Worm (Caenorhabditis elegans) whole organism, L1 larva: ENCODE results near the gene Y48C3A.5.

Source experiments
- C04F5.9 ChIP-seq: sonication (generic microtip); optimal IDR thresholded peaks from 2 replicates; lab custom pipeline; 2016; ENCODE audit warnings: missing genetic modification characterization, missing compliant biosample characterization
- C34B4.2 ChIP-seq: sonication (generic microtip); optimal IDR thresholded peaks from 2 replicates; lab custom pipeline; 2017; ENCODE audit warnings: mild to moderate bottlenecking, missing genetic modification characterization, missing compliant biosample characterization
- F16B12.6 ChIP-seq: fragments of 150-350 bp; optimal IDR thresholded peaks from 2 replicates; lab custom pipeline; 2014; ENCODE audit warnings: missing biosample characterization, missing genetic modification characterization
- Y116A8C.19 ChIP-seq: sonication (generic microtip); optimal IDR thresholded peaks from 2 replicates; lab custom pipeline; 2016; ENCODE audit warnings: missing compliant biosample characterization, missing genetic modification characterization, borderline replicate concordance
- alr-1 ChIP-seq: fragments of 200-800 bp; sonication (Bioruptor generic); optimal IDR thresholded peaks from 2 replicates; lab custom pipeline; 2018; ENCODE audit warnings: borderline replicate concordance, mild to moderate bottlenecking, missing genetic modification characterization, missing compliant biosample characterization
- ama-1 ChIP-seq: fragments of 150-350 bp; optimal IDR thresholded peaks from 2 replicates; lab custom pipeline; 2014
- ceh-63 ChIP-seq: fragments of 200-800 bp; sonication (Bioruptor generic); optimal IDR thresholded peaks from 2 replicates; lab custom pipeline; 2018; ENCODE audit warnings: mild to moderate bottlenecking, missing genetic modification characterization, missing compliant biosample characterization
- ces-1 ChIP-seq: fragments of 150-350 bp; optimal IDR thresholded peaks from 2 replicates; lab custom pipeline; 2014; ENCODE audit warnings: missing biosample characterization, missing genetic modification reagents, missing genetic modification characterization
- dpl-1 ChIP-seq, 3 experiments: fragments of 150-350 bp in 2 of 3; sonication (generic microtip) in 1 of 3; optimal IDR thresholded peaks; 2 replicates each; lab custom pipeline; 2014 to 2017; ENCODE audit warnings: missing biosample characterization in 3 of 3, missing genetic modification characterization in 3 of 3, missing genetic modification reagents in 3 of 3
- efl-1 ChIP-seq, 4 experiments: fragments of 150-350 bp; optimal IDR thresholded peaks in 3 of 4; peaks in 1 of 4; 1 replicate in 1 of 4; 2 replicates in 3 of 4; lab custom pipeline; 2014; ENCODE audit warnings: missing biosample characterization in 2 of 4, missing genetic modification characterization in 2 of 4, missing genetic modification reagents in 2 of 4
- efl-3 ChIP-seq: fragments of 200-800 bp; sonication (Bioruptor generic); optimal IDR thresholded peaks from 2 replicates; lab custom pipeline; 2018; ENCODE audit warnings: mild to moderate bottlenecking, missing genetic modification characterization, missing compliant biosample characterization
- egl-13 ChIP-seq: sonication (generic microtip); optimal IDR thresholded peaks from 2 replicates; lab custom pipeline; 2016; ENCODE audit warnings: missing genotype, missing genetic modification reagents, missing genetic modification characterization, missing compliant biosample characterization
- elt-2 ChIP-seq: sonication (generic microtip); optimal IDR thresholded peaks from 2 replicates; lab custom pipeline; 2016; ENCODE audit warnings: missing genetic modification characterization, mild to moderate bottlenecking, inconsistent platforms, missing compliant biosample characterization, missing genetic modification reagents
- elt-3 ChIP-seq, 6 experiments: fragments of 150-350 bp in 1 of 6; sonication (generic microtip); optimal IDR thresholded peaks; 2 replicates each; lab custom pipeline; 2017 to 2018; ENCODE audit warnings: missing biosample characterization in 6 of 6, missing genetic modification characterization in 6 of 6, inconsistent platforms in 1 of 6
- ets-5 ChIP-seq: fragments of 200-800 bp; sonication (Bioruptor generic); IDR thresholded peaks from 2 replicates; pipeline ENCODE4 v1.3.6; 2022; ENCODE audit warnings: missing genetic modification characterization, missing compliant biosample characterization
- fkh-10 ChIP-seq: sonication (generic microtip); optimal IDR thresholded peaks from 2 replicates; lab custom pipeline; 2017; ENCODE audit warnings: missing biosample characterization, missing genetic modification reagents, missing genetic modification characterization
- fkh-4 ChIP-seq: sonication (generic microtip); optimal IDR thresholded peaks from 2 replicates; lab custom pipeline; 2016; ENCODE audit warnings: missing compliant biosample characterization, missing genetic modification characterization, borderline replicate concordance
- fos-1 ChIP-seq: fragments of 150-350 bp; optimal IDR thresholded peaks from 2 replicates; lab custom pipeline; 2014; ENCODE audit warnings: missing biosample characterization, missing genetic modification characterization
- hlh-17 ChIP-seq: fragments of 200-800 bp; sonication (Bioruptor generic); optimal IDR thresholded peaks from 2 replicates; lab custom pipeline; 2018; ENCODE audit warnings: missing genetic modification characterization, mild to moderate bottlenecking, missing compliant biosample characterization, moderate library complexity, borderline replicate concordance
- hpl-2 ChIP-seq: fragments of 150-350 bp; optimal IDR thresholded peaks from 2 replicates; lab custom pipeline; 2014; ENCODE audit warnings: missing biosample characterization, missing genetic modification reagents, missing genetic modification characterization
- irx-1 ChIP-seq: sonication (generic microtip); optimal IDR thresholded peaks from 2 replicates; lab custom pipeline; 2016; ENCODE audit warnings: missing genetic modification characterization, missing compliant biosample characterization
- isw-1 ChIP-seq: fragments of 200-800 bp; sonication (Bioruptor generic); IDR thresholded peaks from 2 replicates; pipeline ENCODE4 v1.3.6; 2022; ENCODE audit warnings: missing genetic modification characterization, missing compliant biosample characterization
- jun-1 ChIP-seq: fragments of 150-350 bp; optimal IDR thresholded peaks from 2 replicates; lab custom pipeline; 2014; ENCODE audit warnings: missing biosample characterization, missing genetic modification reagents, missing genetic modification characterization
- lin-13 ChIP-seq: fragments of 150-350 bp; optimal IDR thresholded peaks from 2 replicates; lab custom pipeline; 2014; ENCODE audit warnings: missing biosample characterization, missing genetic modification reagents, missing genetic modification characterization
- lin-14 ChIP-seq: fragments of 200-800 bp; sonication (Bioruptor generic); optimal IDR thresholded peaks from 2 replicates; lab custom pipeline; 2018; ENCODE audit warnings: mild to moderate bottlenecking, missing genetic modification characterization, moderate library complexity, missing compliant biosample characterization
- lin-15B ChIP-seq: fragments of 150-350 bp; sonication (generic microtip); optimal IDR thresholded peaks from 3 replicates; lab custom pipeline; 2014; ENCODE audit warnings: missing biosample characterization, missing genetic modification characterization
- lin-35 ChIP-seq, 2 experiments: fragments of 150-350 bp; optimal IDR thresholded peaks; 2 replicates each; lab custom pipeline; 2014; ENCODE audit warnings: missing biosample characterization in 2 of 2, missing genetic modification characterization in 2 of 2, missing genetic modification reagents in 2 of 2
- lin-39 ChIP-seq: fragments of 150-350 bp; optimal IDR thresholded peaks from 2 replicates; lab custom pipeline; 2014; ENCODE audit warnings: missing biosample characterization, missing genetic modification reagents, missing genetic modification characterization
- mab-9 ChIP-seq: fragments of 200-800 bp; sonication (Bioruptor generic); IDR thresholded peaks from 2 replicates; pipeline ENCODE4 v1.3.6; 2022; ENCODE audit warnings: missing genetic modification reagents, missing genetic modification characterization, missing compliant biosample characterization
- mef-2 ChIP-seq: fragments of 150-350 bp; optimal IDR thresholded peaks from 2 replicates; lab custom pipeline; 2014; ENCODE audit warnings: missing biosample characterization, missing genetic modification characterization
- nhr-237 ChIP-seq: fragments of 150-350 bp; optimal IDR thresholded peaks from 2 replicates; lab custom pipeline; 2014; ENCODE audit warnings: missing biosample characterization, missing genetic modification characterization
- nhr-28 ChIP-seq: fragments of 150-350 bp; optimal IDR thresholded peaks from 2 replicates; lab custom pipeline; 2014; ENCODE audit warnings: missing biosample characterization, missing genetic modification characterization
- nhr-76 ChIP-seq: sonication (generic microtip); optimal IDR thresholded peaks from 2 replicates; lab custom pipeline; 2017; ENCODE audit warnings: missing biosample characterization, missing genetic modification characterization
- nhr-77 ChIP-seq: fragments of 150-350 bp; optimal IDR thresholded peaks from 2 replicates; lab custom pipeline; 2014; ENCODE audit warnings: missing biosample characterization, missing genetic modification characterization
- nhr-84 ChIP-seq: sonication (generic microtip); optimal IDR thresholded peaks from 2 replicates; lab custom pipeline; 2017; ENCODE audit warnings: missing biosample characterization, missing genetic modification characterization
- nhr-85 ChIP-seq: sonication (generic microtip); peaks from one replicate; lab custom pipeline; 2016; ENCODE audit warnings: missing genetic modification characterization, inconsistent platforms, missing compliant biosample characterization
- nhr-90 ChIP-seq: sonication (generic microtip); optimal IDR thresholded peaks from 2 replicates; lab custom pipeline; 2016; ENCODE audit warnings: mild to moderate bottlenecking, missing genetic modification characterization, missing compliant biosample characterization; ENCODE audit not compliant: poor library complexity
- pag-3 ChIP-seq: sonication (generic microtip); optimal IDR thresholded peaks from 2 replicates; lab custom pipeline; 2017; ENCODE audit warnings: missing genetic modification characterization, mild to moderate bottlenecking, missing compliant biosample characterization, antibody characterized with exemption, borderline replicate concordance; ENCODE audit not compliant: insufficient read depth
- pqm-1 ChIP-seq: sonication (generic microtip); optimal IDR thresholded peaks from 3 replicates; lab custom pipeline; 2017; ENCODE audit warnings: missing biosample characterization, missing genetic modification characterization
- snpc-4 ChIP-seq: fragments of 150-350 bp; optimal IDR thresholded peaks from 2 replicates; lab custom pipeline; 2014; ENCODE audit warnings: missing biosample characterization, missing genetic modification characterization
- sptf-1 ChIP-seq: fragments of 150-350 bp; optimal IDR thresholded peaks from 2 replicates; lab custom pipeline; 2014; ENCODE audit warnings: missing biosample characterization, missing genetic modification characterization
- swsn-7 ChIP-seq: sonication (generic microtip); optimal IDR thresholded peaks from 2 replicates; lab custom pipeline; 2016; ENCODE audit warnings: missing genetic modification characterization, missing compliant biosample characterization
- tlp-1 ChIP-seq: fragments of 150-350 bp; optimal IDR thresholded peaks from 2 replicates; lab custom pipeline; 2014; ENCODE audit warnings: missing biosample characterization, missing genetic modification characterization
- unc-130 ChIP-seq: fragments of 150-350 bp; optimal IDR thresholded peaks from 2 replicates; lab custom pipeline; 2017; ENCODE audit warnings: missing biosample characterization, missing genetic modification characterization, inconsistent platforms
- unc-30 ChIP-seq: sonication (generic microtip); optimal IDR thresholded peaks from 2 replicates; lab custom pipeline; 2017; ENCODE audit warnings: missing biosample characterization, missing genetic modification characterization
- unc-86 ChIP-seq: sonication (generic microtip); optimal IDR thresholded peaks from 2 replicates; lab custom pipeline; 2016; ENCODE audit warnings: missing genetic modification characterization, missing compliant biosample characterization
- unc-98 ChIP-seq: fragments of 200-800 bp; sonication (Bioruptor generic); IDR thresholded peaks from 2 replicates; pipeline ENCODE4 v1.3.6; 2022; ENCODE audit warnings: missing genetic modification characterization, missing compliant biosample characterization
- vab-15 ChIP-seq: sonication (generic microtip); optimal IDR thresholded peaks from 2 replicates; lab custom pipeline; 2017; ENCODE audit warnings: missing genotype, mild to moderate bottlenecking, missing genetic modification characterization, missing compliant biosample characterization
- zag-1 ChIP-seq: fragments of 150-350 bp; optimal IDR thresholded peaks from 2 replicates; lab custom pipeline; 2014; ENCODE audit warnings: missing biosample characterization, missing genetic modification characterization
- zip-4 ChIP-seq: fragments of 200-800 bp; sonication (Bioruptor generic); optimal IDR thresholded peaks from 2 replicates; lab custom pipeline; 2018; ENCODE audit warnings: mild to moderate bottlenecking, missing genetic modification characterization, moderate library complexity, missing compliant biosample characterization
- ztf-11 ChIP-seq, 2 experiments: sonication (generic microtip); optimal IDR thresholded peaks; 2 replicates each; lab custom pipeline; 2016 to 2017; ENCODE audit warnings: missing genetic modification characterization in 2 of 2, missing biosample characterization in 1 of 2, missing compliant biosample characterization in 1 of 2

The Y48C3A.5 gene

ce11 chrII:13334966-13335698, 64.3 kb downstream of the Y48C3A.5 start:
- TF ChIP-seq lin-35 (GFP tag; optimal IDR thresholded peaks at IDR 0.05; lab: Kevin White, UChicago) = peak; percentile 56 to 76
- TF ChIP-seq ztf-11 (tag; optimal IDR thresholded peaks at IDR 0.05; lab: Kevin White, UChicago) = peak in 1 of 2 experiments; percentile 74
- no peak for TF ChIP-seq hlh-17 (GFP tag; lab: Kevin White, UChicago)
- peak; percentile 71 for TF ChIP-seq isw-1 (GFP tag; lab: Robert Waterston, UW)
- TF ChIP-seq nhr-28 = no peak
- TF ChIP-seq unc-86 = peak; percentile 95
- TF ChIP-seq ces-1 (GFP tag; lab: Kevin White, UChicago) = no peak
- peak; percentile 73 for TF ChIP-seq jun-1
- peak; percentile 48 for TF ChIP-seq C04F5.9 (tag; lab: Kevin White, UChicago)
- TF ChIP-seq ets-5 (GFP tag; lab: Robert Waterston, UW) = no peak
- TF ChIP-seq elt-2 (tag; lab: Kevin White, UChicago) = no peak
- no peak for TF ChIP-seq nhr-76 (tag; lab: Kevin White, UChicago)
- peak; percentile 74 to 86 for TF ChIP-seq efl-1 (optimal IDR thresholded peaks at IDR 0.05; lab: Kevin White, UChicago)
- TF ChIP-seq efl-1 (GFP tag; optimal IDR thresholded peaks at IDR 0.05 in 1 of 2; lab: Kevin White, UChicago) = peak; percentile 33 to 92
- peak; percentile 91 for TF ChIP-seq swsn-7 (tag; lab: Kevin White, UChicago)
- TF ChIP-seq fos-1 = peak; percentile 45
- peak; percentile 80 for TF ChIP-seq nhr-85 (tag; lab: Kevin White, UChicago)
- TF ChIP-seq fkh-10 (GFP tag; lab: Kevin White, UChicago) = peak; percentile 84
- no peak for TF ChIP-seq sptf-1 (tag; lab: Kevin White, UChicago)
- TF ChIP-seq vab-15 (tag; lab: Kevin White, UChicago) = no peak
- no peak for TF ChIP-seq pag-3
- no peak for TF ChIP-seq C34B4.2 (tag; lab: Kevin White, UChicago)
- TF ChIP-seq elt-3 (tag; optimal IDR thresholded peaks at IDR 0.05; lab: Kevin White, UChicago) = peak in 1 of 6 experiments; percentile 51
- TF ChIP-seq nhr-90 (tag; lab: Kevin White, UChicago) = peak; percentile 49
- TF ChIP-seq nhr-84 (tag; lab: Kevin White, UChicago) = no peak
- TF ChIP-seq alr-1 (tag; lab: Kevin White, UChicago) = no peak
- peak; percentile 54 for TF ChIP-seq snpc-4 (tag; lab: Kevin White, UChicago)
- peak; percentile 29 for TF ChIP-seq nhr-237
- no peak for TF ChIP-seq fkh-4
- peak; percentile 14 to 42 (median 40) for TF ChIP-seq dpl-1 (GFP tag; optimal IDR thresholded peaks at IDR 0.05; lab: Kevin White, UChicago)
- TF ChIP-seq mef-2 = no peak
- peak; percentile 3 for TF ChIP-seq lin-39 (tag; lab: Kevin White, UChicago)
- TF ChIP-seq lin-15B (tag; lab: Kevin White, UChicago) = peak; percentile 27
- TF ChIP-seq tlp-1 = no peak
- TF ChIP-seq lin-13 (GFP tag; lab: Kevin White, UChicago) = peak; percentile 67
- TF ChIP-seq zip-4 (GFP tag; lab: Kevin White, UChicago) = no peak
- TF ChIP-seq Y116A8C.19 = no peak
- TF ChIP-seq irx-1 (tag; lab: Kevin White, UChicago) = peak; percentile 78
- peak; percentile 59 for TF ChIP-seq unc-130
- peak; percentile 77 for TF ChIP-seq nhr-77
- TF ChIP-seq unc-30 (tag; lab: Kevin White, UChicago) = no peak
- peak; percentile 10 for TF ChIP-seq zag-1
- TF ChIP-seq egl-13 (tag; lab: Kevin White, UChicago) = peak; percentile 90
- no peak for TF ChIP-seq hpl-2 (GFP tag; lab: Kevin White, UChicago)
- TF ChIP-seq ama-1 (lab: Kevin White, UChicago) = no peak
- no peak for TF ChIP-seq unc-98
- TF ChIP-seq ceh-63 (GFP tag; lab: Kevin White, UChicago) = peak; percentile 40
- TF ChIP-seq F16B12.6 (tag; lab: Kevin White, UChicago) = no peak
- TF ChIP-seq efl-3 (GFP tag; lab: Kevin White, UChicago) = no peak
- TF ChIP-seq pqm-1 (tag; lab: Kevin White, UChicago) = no peak
- TF ChIP-seq lin-14 (GFP tag; lab: Kevin White, UChicago) = peak; percentile 99
- peak; percentile 22; the same call in 1 of the 2 replicates for TF ChIP-seq mab-9 (GFP tag; lab: Robert Waterston, UW)
